Fruit fly (Drosophila melanogaster) whole organism, embryonic: ENCODE data around the gene RabX4.

Source experiments
- Antp ChIP-seq: fragments of 200-800 bp; sonication (Bioruptor generic); optimal IDR thresholded peaks from 3 replicates; lab custom pipeline; 2016; ENCODE audit warnings: missing biosample characterization, missing genetic modification characterization
- Asciz ChIP-seq: fragments of 200-800 bp; sonication (Bioruptor generic); optimal IDR thresholded peaks from 2 replicates; lab custom pipeline; 2017; ENCODE audit warnings: missing biosample characterization, mild to moderate bottlenecking, missing genetic modification characterization, missing genetic modification reagents
- B-H1 ChIP-seq: fragments of 200-800 bp; sonication (Bioruptor generic); IDR thresholded peaks from 3 replicates; pipeline ENCODE4 v1.3.6; 2022; ENCODE audit warnings: missing biosample characterization, missing genetic modification characterization
- CG10979 ChIP-seq: fragments of 200-800 bp; sonication (Bioruptor generic); optimal IDR thresholded peaks from 2 replicates; lab custom pipeline; 2018; ENCODE audit warnings: missing biosample characterization, mild to moderate bottlenecking, missing genetic modification characterization, moderate library complexity
- CG15269 ChIP-seq: fragments of 200-800 bp; sonication (Bioruptor generic); optimal IDR thresholded peaks from 2 replicates; lab custom pipeline; 2018; ENCODE audit warnings: missing biosample characterization, mild to moderate bottlenecking, missing genetic modification characterization, moderate library complexity
- CG15514 ChIP-seq: fragments of 200-800 bp; sonication (Bioruptor generic); optimal IDR thresholded peaks from 3 replicates; lab custom pipeline; 2017; ENCODE audit warnings: missing biosample characterization, missing genetic modification characterization, mild to moderate bottlenecking, moderate library complexity, missing genetic modification reagents
- CG17829 ChIP-seq: fragments of 200-800 bp; optimal IDR thresholded peaks from 2 replicates; lab custom pipeline; 2019; ENCODE audit warnings: missing biosample characterization, mild to moderate bottlenecking, missing genetic modification characterization, moderate library complexity
- CG1792 ChIP-seq: fragments of 200-800 bp; sonication (Bioruptor generic); optimal IDR thresholded peaks from 2 replicates; lab custom pipeline; 2016; ENCODE audit warnings: missing biosample characterization, missing genetic modification characterization
- CG18764 ChIP-seq: fragments of 200-800 bp; sonication (Bioruptor generic); optimal IDR thresholded peaks from 3 replicates; lab custom pipeline; 2016; ENCODE audit warnings: missing biosample characterization, missing genetic modification characterization
- CG2678 ChIP-seq: fragments of 200-800 bp; sonication (Bioruptor generic); optimal IDR thresholded peaks from 3 replicates; lab custom pipeline; 2019; ENCODE audit warnings: missing biosample characterization, mild to moderate bottlenecking, missing genetic modification characterization, moderate library complexity
- CG2889 ChIP-seq: fragments of 200-800 bp; sonication (Bioruptor generic); IDR thresholded peaks from 3 replicates; pipeline ENCODE4 v1.3.6; 2022; ENCODE audit warnings: missing biosample characterization, missing genetic modification characterization
- CG30020 ChIP-seq: fragments of 200-800 bp; optimal IDR thresholded peaks from 2 replicates; lab custom pipeline; 2019; ENCODE audit warnings: missing biosample characterization, mild to moderate bottlenecking, missing genetic modification characterization, moderate library complexity
- CG4617 ChIP-seq: fragments of 200-800 bp; sonication (Bioruptor generic); optimal IDR thresholded peaks from 3 replicates; lab custom pipeline; 2016; ENCODE audit warnings: missing biosample characterization, missing genetic modification characterization, borderline replicate concordance
- CG9609 ChIP-seq: fragments of 200-800 bp; sonication (Bioruptor generic); optimal IDR thresholded peaks from 3 replicates; lab custom pipeline; 2016; ENCODE audit warnings: missing biosample characterization, missing genetic modification characterization
- CG9876 ChIP-seq: fragments of 200-800 bp; sonication (Bioruptor generic); optimal IDR thresholded peaks from 2 replicates; lab custom pipeline; 2016; ENCODE audit warnings: missing biosample characterization, missing genetic modification characterization
- Chrac-16 ChIP-seq: fragments of 200-800 bp; sonication (Bioruptor generic); optimal IDR thresholded peaks from 3 replicates; lab custom pipeline; 2016; ENCODE audit warnings: missing biosample characterization, missing genetic modification characterization
- Dad ChIP-seq: fragments of 200-800 bp; sonication (Bioruptor generic); optimal IDR thresholded peaks from 3 replicates; lab custom pipeline; 2016; ENCODE audit warnings: missing biosample characterization, missing genetic modification characterization
- Dfd ChIP-seq, 2 experiments: fragments of >200 bp; optimal IDR thresholded peaks; 2 replicates each; lab custom pipeline; 2017; ENCODE audit warnings: missing biosample characterization in 2 of 2, missing genetic modification characterization in 2 of 2
- Dip2 ChIP-seq: fragments of 200-800 bp; sonication (Bioruptor generic); IDR thresholded peaks from 2 replicates; pipeline ENCODE4 v1.3.6; 2022; ENCODE audit warnings: missing biosample characterization, missing genetic modification characterization
- Dip3 ChIP-seq: fragments of 200-800 bp; sonication (Bioruptor generic); optimal IDR thresholded peaks from 3 replicates; lab custom pipeline; 2016; ENCODE audit warnings: missing biosample characterization, missing genetic modification characterization
- Ets65A ChIP-seq: fragments of 200-800 bp; sonication (Bioruptor generic); peaks from one replicate; lab custom pipeline; 2016; ENCODE audit warnings: missing biosample characterization, missing genetic modification characterization
- Fer2 ChIP-seq: fragments of 200-800 bp; sonication (Bioruptor generic); optimal IDR thresholded peaks from 2 replicates; lab custom pipeline; 2018; ENCODE audit warnings: missing biosample characterization, mild to moderate bottlenecking, missing genetic modification characterization, moderate library complexity
- GATAe ChIP-seq: fragments of 200-800 bp; sonication (Bioruptor generic); conservative IDR thresholded peaks from 2 replicates; pipeline ENCODE4 v1.3.6; 2022; ENCODE audit warnings: missing biosample characterization, missing genetic modification characterization
- H15 ChIP-seq: fragments of 200-800 bp; sonication (Bioruptor generic); IDR thresholded peaks from 3 replicates; pipeline ENCODE4 v1.3.6; 2022; ENCODE audit warnings: missing biosample characterization, missing genetic modification characterization
- HLH4C ChIP-seq: fragments of 200-800 bp; sonication (Bioruptor generic); IDR thresholded peaks from 3 replicates; pipeline ENCODE4 v1.3.6; 2022; ENCODE audit warnings: missing biosample characterization, missing genetic modification characterization; ENCODE audit not compliant: partially characterized antibody
- HmgD ChIP-seq: fragments of 200-800 bp; sonication (Bioruptor generic); optimal IDR thresholded peaks from 3 replicates; lab custom pipeline; 2016; ENCODE audit warnings: missing biosample characterization, missing genetic modification characterization
- HmgZ ChIP-seq: fragments of 200-800 bp; sonication (Bioruptor generic); optimal IDR thresholded peaks from 2 replicates; lab custom pipeline; 2018; ENCODE audit warnings: missing biosample characterization, mild to moderate bottlenecking, missing genetic modification characterization
- Hr51 ChIP-seq, 2 experiments: fragments of 200-800 bp; sonication (Bioruptor generic); optimal IDR thresholded peaks; 2 replicates in 1 of 2; 3 replicates in 1 of 2; lab custom pipeline; 2016 to 2018; ENCODE audit warnings: missing biosample characterization in 2 of 2, missing genetic modification characterization in 2 of 2, mild to moderate bottlenecking in 1 of 2, moderate library complexity in 1 of 2
- Oaz ChIP-seq: fragments of 200-800 bp; sonication (Bioruptor generic); IDR thresholded peaks from 2 replicates; pipeline ENCODE4 v1.3.6; 2022; ENCODE audit warnings: missing biosample characterization, missing genetic modification characterization
- Ravus ChIP-seq: fragments of 200-800 bp; sonication (Bioruptor generic); IDR thresholded peaks from 2 replicates; pipeline ENCODE4 v1.3.6; 2022; ENCODE audit warnings: missing biosample characterization, missing genetic modification characterization
- Spps ChIP-seq: fragments of 200-800 bp; sonication (Bioruptor generic); optimal IDR thresholded peaks from 2 replicates; lab custom pipeline; 2018; ENCODE audit warnings: missing biosample characterization, mild to moderate bottlenecking, missing genetic modification characterization
- Usf ChIP-seq: fragments of 200-800 bp; sonication (Bioruptor generic); optimal IDR thresholded peaks from 2 replicates; lab custom pipeline; 2017; ENCODE audit warnings: missing genotype, missing biosample characterization, missing genetic modification characterization
- ase ChIP-seq: fragments of 200-800 bp; sonication (Bioruptor generic); IDR thresholded peaks from 3 replicates; pipeline ENCODE4 v1.3.6; 2022; ENCODE audit warnings: missing biosample characterization, missing genetic modification characterization
- bab2 ChIP-seq: fragments of 200-800 bp; sonication (Bioruptor generic); optimal IDR thresholded peaks from 2 replicates; lab custom pipeline; 2016; ENCODE audit warnings: missing biosample characterization, missing genetic modification characterization
- bowl ChIP-seq: fragments of 200-800 bp; sonication (Bioruptor generic); IDR thresholded peaks from 2 replicates; pipeline ENCODE4 v1.3.6; 2022; ENCODE audit warnings: missing biosample characterization, missing genetic modification characterization
- cad ChIP-seq: fragments of >200 bp; optimal IDR thresholded peaks from 2 replicates; lab custom pipeline; 2017; ENCODE audit warnings: missing biosample characterization, missing genetic modification characterization
- crc ChIP-seq: fragments of 200-800 bp; sonication (Bioruptor generic); optimal IDR thresholded peaks from 2 replicates; lab custom pipeline; 2016; ENCODE audit warnings: missing biosample characterization, missing genetic modification characterization
- esg ChIP-seq: fragments of 200-800 bp; sonication (Bioruptor generic); conservative IDR thresholded peaks from 2 replicates; pipeline ENCODE4 v1.3.6; 2022; ENCODE audit warnings: missing biosample characterization, missing genetic modification characterization
- eyg ChIP-seq: fragments of 200-800 bp; sonication (Bioruptor generic); optimal IDR thresholded peaks from 3 replicates; lab custom pipeline; 2016; ENCODE audit warnings: missing biosample characterization, missing genetic modification characterization
- gcm ChIP-seq: fragments of 200-800 bp; sonication (Bioruptor generic); optimal IDR thresholded peaks from 2 replicates; lab custom pipeline; 2019; ENCODE audit warnings: missing biosample characterization, mild to moderate bottlenecking, missing genetic modification characterization, moderate library complexity
- gcm2 ChIP-seq: fragments of 200-800 bp; sonication (Bioruptor generic); optimal IDR thresholded peaks from 2 replicates; lab custom pipeline; 2016; ENCODE audit warnings: missing biosample characterization, missing genetic modification characterization
- h ChIP-seq: fragments of >200 bp; optimal IDR thresholded peaks from 2 replicates; lab custom pipeline; 2017
- insv ChIP-seq, 2 experiments: fragments of 200-800 bp; sonication (Bioruptor generic); optimal IDR thresholded peaks; 3 replicates each; lab custom pipeline; 2016 to 2018; ENCODE audit warnings: missing biosample characterization in 2 of 2, missing genetic modification characterization in 2 of 2
- jigr1 ChIP-seq: fragments of 200-800 bp; sonication (Bioruptor generic); IDR thresholded peaks from 3 replicates; pipeline ENCODE4 v1.3.6; 2022; ENCODE audit warnings: missing biosample characterization, missing genetic modification characterization
- kay ChIP-seq: fragments of 200-800 bp; sonication (Bioruptor generic); optimal IDR thresholded peaks from 2 replicates; lab custom pipeline; 2016; ENCODE audit warnings: missing biosample characterization, missing genetic modification characterization
- kni ChIP-seq: fragments of 200-800 bp; sonication (Bioruptor generic); optimal IDR thresholded peaks from 3 replicates; lab custom pipeline; 2017; ENCODE audit warnings: mild to moderate bottlenecking, missing biosample characterization, missing genetic modification reagents, missing genetic modification characterization
- lab ChIP-seq: fragments of 200-800 bp; sonication (Bioruptor generic); optimal IDR thresholded peaks from 3 replicates; lab custom pipeline; 2017; ENCODE audit warnings: missing biosample characterization, missing genetic modification characterization, mild to moderate bottlenecking, moderate library complexity, missing genetic modification reagents
- lola ChIP-seq, 3 experiments: fragments of >200 bp in 2 of 3; fragments of 200-800 bp in 1 of 3; sonication (Bioruptor generic) in 1 of 3; optimal IDR thresholded peaks; 2 replicates each; lab custom pipeline; 2017 to 2019; ENCODE audit warnings: missing biosample characterization in 3 of 3, missing genetic modification characterization in 3 of 3, mild to moderate bottlenecking in 1 of 3, moderate library complexity in 1 of 3
- sqz ChIP-seq: fragments of 200-800 bp; sonication (Bioruptor generic); optimal IDR thresholded peaks from 3 replicates; lab custom pipeline; 2018; ENCODE audit warnings: missing biosample characterization, mild to moderate bottlenecking, missing genetic modification characterization
- unc-4 ChIP-seq: fragments of 200-800 bp; sonication (Bioruptor generic); IDR thresholded peaks from 2 replicates; pipeline ENCODE4 v1.3.6; 2022; ENCODE audit warnings: missing biosample characterization, missing genetic modification characterization; ENCODE audit not compliant: partially characterized antibody
- zen2 ChIP-seq: fragments of 200-800 bp; sonication (Bioruptor generic); IDR thresholded peaks from 3 replicates; pipeline ENCODE4 v1.3.6; 2022; ENCODE audit warnings: missing biosample characterization, missing genetic modification characterization; ENCODE audit not compliant: partially characterized antibody

Gene RabX4

dm6 chr3R:24787042-24787565, 41.1 kb downstream of the RabX4 start, which contains the start of gene CG5805 (continued):
- TF ChIP-seq kay (GFP tag; lab: Kevin White, UChicago) (no peak), unc-4 (GFP tag; lab: Robert Waterston, UW) (no peak), esg (GFP tag; lab: Robert Waterston, UW) (no peak), HmgD (peak; percentile 69), CG15269 (tag; lab: Kevin White, UChicago) (peak; percentile 78), zen2 (GFP tag; lab: Robert Waterston, UW) (no peak), ase (peak; percentile 81), CG10979 (tag; lab: Kevin White, UChicago) (peak; percentile 73), gcm (GFP tag; lab: Kevin White, UChicago) (peak; percentile 60), Dip3 (peak; percentile 69), CG15514 (peak; percentile 92), jigr1 (GFP tag; lab: Robert Waterston, UW) (no peak), bab2 (GFP tag; lab: Kevin White, UChicago) (peak; percentile 46), Oaz (peak; percentile 55), HmgZ (peak; percentile 88), Dad (peak; percentile 60), crc (GFP tag; lab: Kevin White, UChicago) (peak; percentile 67), lola (GFP tag; optimal IDR thresholded peaks at IDR 0.05; lab: Kevin White, UChicago) (no peak), eyg (GFP tag; lab: Kevin White, UChicago) (peak; percentile 72), sqz (GFP tag; lab: Kevin White, UChicago) (no peak), CG9876 (peak; percentile 74), CG9609 (GFP tag; lab: Kevin White, UChicago) (peak; percentile 73), Asciz (peak; percentile 89), Spps (tag; lab: Kevin White, UChicago) (peak; percentile 68), Dfd (GFP tag; optimal IDR thresholded peaks at IDR 0.05; lab: Kevin White, UChicago) (no peak), cad (GFP tag; lab: Kevin White, UChicago) (no peak), bowl (GFP tag; lab: Robert Waterston, UW) (peak; percentile 70; the same call in 1 of the 2 replicates), CG17829 (peak; percentile 65), Antp (peak; percentile 21), GATAe (GFP tag; lab: Robert Waterston, UW) (peak; percentile 60), CG2889 (GFP tag; lab: Robert Waterston, UW) (peak; percentile 67), HLH4C (GFP tag; lab: Robert Waterston, UW) (no peak), Dip2 (GFP tag; lab: Robert Waterston, UW) (no peak), CG18764 (GFP tag; lab: Kevin White, UChicago) (peak; percentile 75), Usf (GFP tag; lab: Kevin White, UChicago) (peak; percentile 67), lab (peak; percentile 95), CG30020 (tag; lab: Kevin White, UChicago) (no peak), Chrac-16 (peak; percentile 40), h (lab: Kevin White, UChicago) (no peak), Ets65A (GFP tag; lab: Kevin White, UChicago) (peak; percentile 99), H15 (GFP tag; lab: Robert Waterston, UW) (peak; percentile 86), Ravus (GFP tag; lab: Robert Waterston, UW) (no peak; the same call in 1 of the 2 replicates), CG2678 (tag; lab: Kevin White, UChicago) (peak; percentile 70), insv (GFP tag; optimal IDR thresholded peaks at IDR 0.05; lab: Kevin White, UChicago) (peak; percentile 82 to 96), CG4617 (peak; percentile 91), CG1792 (peak; percentile 48), Fer2 (tag; lab: Kevin White, UChicago) (peak; percentile 80), kni (GFP tag; lab: Kevin White, UChicago) (peak; percentile 50), Hr51 (GFP tag; optimal IDR thresholded peaks at IDR 0.05; lab: Kevin White, UChicago) (peak; percentile 75 to 83), gcm2 (peak; percentile 61), B-H1 (GFP tag; lab: Robert Waterston, UW) (peak; percentile 54)
